Worm (Caenorhabditis elegans) whole organism, L3 larva: Measurements from ENCODE around the gene mel-11.

ENCODE experiments used
- ZK546.5 ChIP-seq: sonication (generic microtip); optimal IDR thresholded peaks from 2 replicates; lab custom pipeline; 2017; ENCODE audit warnings: missing biosample characterization, missing genetic modification characterization
- aly-2 ChIP-seq: fragments of 150-350 bp; optimal IDR thresholded peaks from 2 replicates; lab custom pipeline; 2014; ENCODE audit warnings: missing biosample characterization, missing genetic modification characterization
- elt-3 ChIP-seq, 3 experiments: fragments of 150-350 bp in 1 of 3; sonication (generic microtip) in 2 of 3; optimal IDR thresholded peaks; 2 replicates in 2 of 3; 4 replicates in 1 of 3; lab custom pipeline; 2014 to 2017; ENCODE audit warnings: missing biosample characterization in 3 of 3, missing genetic modification characterization in 3 of 3
- jun-1 ChIP-seq: fragments of 150-350 bp; optimal IDR thresholded peaks from 2 replicates; lab custom pipeline; 2014; ENCODE audit warnings: missing biosample characterization, missing genetic modification reagents, missing genetic modification characterization
- nhr-12 ChIP-seq: fragments of 150-350 bp; optimal IDR thresholded peaks from 2 replicates; lab custom pipeline; 2014; ENCODE audit warnings: missing biosample characterization, missing genetic modification characterization
- nhr-23 ChIP-seq: fragments of 150-350 bp; optimal IDR thresholded peaks from 2 replicates; lab custom pipeline; 2014; ENCODE audit warnings: missing biosample characterization, missing genetic modification reagents, missing genetic modification characterization
- nhr-237 ChIP-seq: fragments of 150-350 bp; optimal IDR thresholded peaks from 2 replicates; lab custom pipeline; 2014; ENCODE audit warnings: missing biosample characterization, missing genetic modification characterization
- pqm-1 ChIP-seq: fragments of 150-350 bp; optimal IDR thresholded peaks from 2 replicates; lab custom pipeline; 2017; ENCODE audit warnings: missing biosample characterization, missing genetic modification characterization, inconsistent platforms
- snpc-4 ChIP-seq: fragments of 150-350 bp; optimal IDR thresholded peaks from 2 replicates; lab custom pipeline; 2014; ENCODE audit warnings: missing biosample characterization, missing genetic modification characterization
- ztf-11 ChIP-seq: fragments of 150-350 bp; optimal IDR thresholded peaks from 2 replicates; lab custom pipeline; 2014; ENCODE audit warnings: missing biosample characterization, missing genetic modification characterization

DNA sequence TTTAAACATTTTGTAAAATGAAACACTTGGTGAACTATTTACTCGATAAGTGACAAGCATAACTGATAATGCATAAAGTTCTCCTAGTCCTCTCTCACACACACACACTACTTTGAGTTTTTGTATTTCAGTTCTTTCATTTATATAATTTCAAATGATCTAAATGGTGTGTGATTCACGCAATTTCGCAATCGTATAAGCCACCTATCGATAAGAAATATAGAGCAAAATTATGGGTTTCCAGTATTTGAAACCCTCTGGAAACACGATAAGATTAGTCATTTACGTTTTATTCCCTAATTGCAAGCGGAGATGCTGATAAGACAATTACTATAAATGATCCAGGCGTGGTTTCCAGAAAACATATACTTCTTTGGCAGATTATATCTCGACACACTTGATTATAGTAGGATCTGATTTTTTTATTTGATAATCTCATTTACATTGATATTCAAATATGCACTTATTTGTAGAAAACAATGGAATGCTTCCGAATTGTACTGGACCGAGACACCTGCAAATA lies 53.8 kb downstream of the mel-11 start, which contains the start of gene arrd-3:
- TF ChIP-seq jun-1 (no peak), ZK546.5 (tag; lab: Kevin White, UChicago) (no peak), ztf-11 (no peak), elt-3 (tag; optimal IDR thresholded peaks at IDR 0.05; lab: Kevin White, UChicago) (no peak), nhr-23 (tag; lab: Kevin White, UChicago) (no peak), snpc-4 (tag; lab: Kevin White, UChicago) (no peak), aly-2 (no peak), nhr-12 (no peak), nhr-237 (no peak), pqm-1 (tag; lab: Kevin White, UChicago) (peak; percentile 87)
